Worm (Caenorhabditis elegans): ENCODE measurements around the gene aex-4.

DNA sequence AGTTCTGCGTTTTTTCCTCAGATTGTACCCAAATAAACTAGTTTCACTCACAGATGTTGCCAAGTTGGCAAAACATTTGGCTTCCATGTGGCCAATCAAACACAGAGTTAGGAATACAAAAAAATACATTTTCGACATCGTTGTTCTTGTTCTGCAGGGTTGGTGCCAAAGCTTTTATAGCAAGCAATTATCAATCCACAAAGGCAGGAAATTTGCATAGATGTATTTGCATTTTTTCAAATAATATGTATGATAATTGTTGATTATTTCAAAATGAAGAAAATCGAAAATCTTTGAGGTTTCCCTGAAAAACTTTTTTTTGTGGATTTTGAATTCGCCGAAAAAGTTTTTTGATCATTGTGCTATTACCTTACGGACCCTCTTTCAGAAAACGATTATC lies 33.3 kb downstream of the aex-4 start, which contains the start of gene T14G12.11:
- TF ChIP-seq zag-1 (tag; optimal IDR thresholded peaks at IDR 0.05): no peak
- no peak for TF ChIP-seq ceh-9 (tag; optimal IDR thresholded peaks at IDR 0.05)
- TF ChIP-seq fkh-10 (GFP tag; optimal IDR thresholded peaks at IDR 0.05): no peak
- TF ChIP-seq nhr-28 (tag; optimal IDR thresholded peaks at IDR 0.05): no peak
- TF ChIP-seq ceh-82 (tag; optimal IDR thresholded peaks at IDR 0.05): no peak
- TF ChIP-seq nhr-76 (tag; optimal IDR thresholded peaks at IDR 0.05): no peak
- TF ChIP-seq ama-1 (optimal IDR thresholded peaks at IDR 0.05): no peak
- TF ChIP-seq R02D3.7 (tag; optimal IDR thresholded peaks at IDR 0.05): no peak
- TF ChIP-seq pqm-1 (tag; optimal IDR thresholded peaks at IDR 0.05): no peak
- TF ChIP-seq unc-39 (tag; optimal IDR thresholded peaks at IDR 0.05): no peak
- TF ChIP-seq mdl-1 (tag; optimal IDR thresholded peaks at IDR 0.05): no peak
- no peak for TF ChIP-seq unc-62 (GFP tag; optimal IDR thresholded peaks at IDR 0.05)

Data from whole organism, L3 larva.